Fruit fly (Drosophila melanogaster): ENCODE results near the gene Rala.

The Rala gene

dm6 chrX:3691623-3692553 is 27.5 kb downstream of the Rala start (continued):
- TF ChIP-seq Hand (GFP tag; optimal IDR thresholded peaks at IDR 0.05) = peak; percentile 76
- peak; percentile 58 for TF ChIP-seq CG3281 (GFP tag; optimal IDR thresholded peaks at IDR 0.05)
- TF ChIP-seq nerfin-2 (GFP tag; IDR thresholded peaks at IDR 0.05; ENCODE audit: partially characterized antibody) = no peak
- TF ChIP-seq CG18764 (GFP tag; optimal IDR thresholded peaks at IDR 0.05) = peak; percentile 56
- TF ChIP-seq CG10543 (GFP tag; optimal IDR thresholded peaks at IDR 0.05) = peak; percentile 52
- TF ChIP-seq HLHmδ (GFP tag; optimal IDR thresholded peaks at IDR 0.05) = peak; percentile 14
- peak; percentile 81 for TF ChIP-seq CG13424 (tag; optimal IDR thresholded peaks at IDR 0.05)
- peak; percentile 83 for TF ChIP-seq CG18262 (tag; optimal IDR thresholded peaks at IDR 0.05)
- TF ChIP-seq Dll (GFP tag; IDR thresholded peaks at IDR 0.05; ENCODE audit: partially characterized antibody) = no peak
- no peak for TF ChIP-seq aop (GFP tag; IDR thresholded peaks at IDR 0.05)
- TF ChIP-seq Scr (GFP tag; IDR thresholded peaks at IDR 0.05; ENCODE audit: partially characterized antibody) = no peak
- peak; percentile 80 for TF ChIP-seq Ada2b (GFP tag; IDR thresholded peaks at IDR 0.05)
- TF ChIP-seq crp (GFP tag; optimal IDR thresholded peaks at IDR 0.05) = peak in 1 of 2 experiments; percentile 56
- TF ChIP-seq CG7745 (tag; optimal IDR thresholded peaks at IDR 0.05) = no peak
- peak; percentile 54 for TF ChIP-seq CG1024 (GFP tag; IDR thresholded peaks at IDR 0.05)
- peak; percentile 69 for TF ChIP-seq CG14441 (GFP tag; IDR thresholded peaks at IDR 0.05)
- TF ChIP-seq CG1602 (GFP tag; optimal IDR thresholded peaks at IDR 0.05) = peak; percentile 73
- no peak for TF ChIP-seq ftz-f1 (GFP tag; optimal IDR thresholded peaks at IDR 0.05)
- TF ChIP-seq Dad (GFP tag; optimal IDR thresholded peaks at IDR 0.05) = peak; percentile 65
- peak; percentile 55 for TF ChIP-seq zen (tag; optimal IDR thresholded peaks at IDR 0.05)
- no peak for TF ChIP-seq bigmax (GFP tag; optimal IDR thresholded peaks at IDR 0.05)
- peak; percentile 91 for TF ChIP-seq Drgx (GFP tag; IDR thresholded peaks at IDR 0.05)
- peak; percentile 48 for TF ChIP-seq ac (GFP tag; optimal IDR thresholded peaks at IDR 0.05)
- TF ChIP-seq inv (GFP tag; IDR thresholded peaks at IDR 0.05; ENCODE audit: partially characterized antibody) = no peak
- no peak for TF ChIP-seq Adf1 (GFP tag; IDR thresholded peaks at IDR 0.05)
- TF ChIP-seq CG34376 (GFP tag; optimal IDR thresholded peaks at IDR 0.05) = peak; percentile 35
- peak; percentile 66 for TF ChIP-seq Aef1 (GFP tag; IDR thresholded peaks at IDR 0.05)
- peak; percentile 46 for TF ChIP-seq gro (GFP tag; optimal IDR thresholded peaks at IDR 0.05)
- TF ChIP-seq Neu2 (GFP tag; optimal IDR thresholded peaks at IDR 0.05; ENCODE audit: borderline replicate concordance) = no peak
- TF ChIP-seq CG17802 (tag; optimal IDR thresholded peaks at IDR 0.05) = peak; percentile 0
- peak; percentile 63 for TF ChIP-seq pho (GFP tag; optimal IDR thresholded peaks at IDR 0.05)
- TF ChIP-seq Mes4 (GFP tag; optimal IDR thresholded peaks at IDR 0.05) = peak; percentile 78
- peak; percentile 27 for TF ChIP-seq shn (GFP tag; optimal IDR thresholded peaks at IDR 0.05)
- peak; percentile 89 for TF ChIP-seq scrt (GFP tag; optimal IDR thresholded peaks at IDR 0.05)
- no peak for TF ChIP-seq br (optimal IDR thresholded peaks at IDR 0.05)
- TF ChIP-seq Hmr (GFP tag; optimal IDR thresholded peaks at IDR 0.05) = peak; percentile 74
- TF ChIP-seq CG16779 (GFP tag; IDR thresholded peaks at IDR 0.05) = no peak
- TF ChIP-seq sim (GFP tag; IDR thresholded peaks at IDR 0.05) = 0 out of 2 replicates have a peak, but pooled peaks have one; percentile 46
- peak; percentile 74 for TF ChIP-seq CG9609 (GFP tag; optimal IDR thresholded peaks at IDR 0.05)
- peak; percentile 58 for TF ChIP-seq Atf3 (GFP tag; optimal IDR thresholded peaks at IDR 0.05)
- peak; percentile 62 for TF ChIP-seq CG4854 (GFP tag; optimal IDR thresholded peaks at IDR 0.05)
- peak; percentile 67 to 68 for TF ChIP-seq Trl (optimal IDR thresholded peaks at IDR 0.05)
- peak; percentile 79 for TF ChIP-seq Trl (GFP tag; optimal IDR thresholded peaks at IDR 0.05)
- TF ChIP-seq dpn (GFP tag; optimal IDR thresholded peaks at IDR 0.05) = peak; percentile 74 to 81
- no peak for TF ChIP-seq lov (optimal IDR thresholded peaks at IDR 0.05)
- 0 out of 3 replicates have a peak, but pooled peaks have one; percentile 20 for TF ChIP-seq lov (GFP tag; IDR thresholded peaks at IDR 0.05)
- TF ChIP-seq Dref (GFP tag; IDR thresholded peaks at IDR 0.05) = no peak
- peak; percentile 46 for TF ChIP-seq HLH54F (GFP tag; optimal IDR thresholded peaks at IDR 0.05)
- TF ChIP-seq CG10654 (GFP tag; optimal IDR thresholded peaks at IDR 0.05) = peak; percentile 55
